Worm (Caenorhabditis elegans) whole organism, L3 larva: ENCODE results near the gene vps-52.
A peak's percentile ranks its signal among the peaks of the same experiment; 100 is the strongest.

Experiments
- R02D3.7 ChIP-seq: fragments of 150-350 bp; optimal IDR thresholded peaks from 2 replicates; lab custom pipeline; 2014; ENCODE audit warnings: missing biosample characterization, missing genetic modification characterization
- aly-2 ChIP-seq: fragments of 150-350 bp; optimal IDR thresholded peaks from 2 replicates; lab custom pipeline; 2014; ENCODE audit warnings: missing biosample characterization, missing genetic modification characterization
- ama-1 ChIP-seq: fragments of 150-350 bp; optimal IDR thresholded peaks from 2 replicates; lab custom pipeline; 2018
- ceh-16 ChIP-seq: sonication (generic microtip); optimal IDR thresholded peaks from 2 replicates; lab custom pipeline; 2017; ENCODE audit warnings: missing biosample characterization, missing genetic modification characterization
- ceh-28 ChIP-seq: fragments of 150-350 bp; optimal IDR thresholded peaks from 2 replicates; lab custom pipeline; 2014; ENCODE audit warnings: missing biosample characterization, missing genetic modification reagents, missing genetic modification characterization
- ceh-82 ChIP-seq: fragments of 150-350 bp; optimal IDR thresholded peaks from 2 replicates; lab custom pipeline; 2014; ENCODE audit warnings: missing biosample characterization, missing genetic modification characterization
- ceh-9 ChIP-seq: sonication (generic microtip); optimal IDR thresholded peaks from 2 replicates; lab custom pipeline; 2018; ENCODE audit warnings: missing biosample characterization, missing genetic modification characterization
- egl-27 ChIP-seq: sonication (generic microtip); optimal IDR thresholded peaks from 4 replicates; lab custom pipeline; 2017; ENCODE audit warnings: missing biosample characterization, missing genetic modification reagents, missing genetic modification characterization
- egl-5 ChIP-seq: fragments of 150-350 bp; optimal IDR thresholded peaks from 2 replicates; lab custom pipeline; 2017; ENCODE audit warnings: missing biosample characterization, missing genetic modification reagents, missing genetic modification characterization, inconsistent platforms
- elt-1 ChIP-seq: fragments of 150-350 bp; optimal IDR thresholded peaks from 2 replicates; lab custom pipeline; 2014; ENCODE audit warnings: missing biosample characterization, missing genetic modification characterization
- elt-2 ChIP-seq: sonication (generic microtip); optimal IDR thresholded peaks from 2 replicates; lab custom pipeline; 2016; ENCODE audit warnings: missing genetic modification reagents, mild to moderate bottlenecking, missing genetic modification characterization, missing compliant biosample characterization
- eor-1 ChIP-seq, 2 experiments: fragments of 150-350 bp; optimal IDR thresholded peaks; 2 replicates each; lab custom pipeline; 2014 to 2018; ENCODE audit warnings: missing biosample characterization in 2 of 2, missing genetic modification characterization in 2 of 2
- fkh-2 ChIP-seq: fragments of 150-350 bp; optimal IDR thresholded peaks from 2 replicates; lab custom pipeline; 2014; ENCODE audit warnings: missing biosample characterization, missing genetic modification reagents, missing genetic modification characterization
- fos-1 ChIP-seq: fragments of 150-350 bp; optimal IDR thresholded peaks from 2 replicates; lab custom pipeline; 2014; ENCODE audit warnings: missing biosample characterization, missing genetic modification characterization
- hmg-11 ChIP-seq: sonication (generic microtip); optimal IDR thresholded peaks from 2 replicates; lab custom pipeline; 2016; ENCODE audit warnings: missing genetic modification characterization, missing compliant biosample characterization
- jun-1 ChIP-seq: fragments of 150-350 bp; optimal IDR thresholded peaks from 2 replicates; lab custom pipeline; 2014; ENCODE audit warnings: missing biosample characterization, missing genetic modification reagents, missing genetic modification characterization
- lin-15B ChIP-seq: fragments of 150-350 bp; optimal IDR thresholded peaks from 2 replicates; lab custom pipeline; 2014; ENCODE audit warnings: missing biosample characterization, missing genetic modification characterization
- lin-39 ChIP-seq: fragments of 150-350 bp; optimal IDR thresholded peaks from 2 replicates; lab custom pipeline; 2018; ENCODE audit warnings: missing biosample characterization, missing genetic modification reagents, missing genetic modification characterization
- lsy-12 ChIP-seq: sonication (generic microtip); optimal IDR thresholded peaks from 2 replicates; lab custom pipeline; 2016; ENCODE audit warnings: mild to moderate bottlenecking, missing genetic modification characterization, missing compliant biosample characterization
- mml-1 ChIP-seq: fragments of 150-350 bp; sonication (generic microtip); optimal IDR thresholded peaks from 3 replicates; lab custom pipeline; 2014; ENCODE audit warnings: missing biosample characterization, missing genetic modification characterization
- nfya-1 ChIP-seq: sonication (generic microtip); optimal IDR thresholded peaks from 2 replicates; lab custom pipeline; 2017; ENCODE audit warnings: missing genetic modification characterization, mild to moderate bottlenecking, missing compliant biosample characterization, antibody characterized with exemption, moderate library complexity; ENCODE audit not compliant: insufficient read depth
- nhr-11 ChIP-seq: fragments of 150-350 bp; optimal IDR thresholded peaks from 2 replicates; lab custom pipeline; 2014; ENCODE audit warnings: missing biosample characterization, missing genetic modification characterization
- nhr-12 ChIP-seq: fragments of 150-350 bp; optimal IDR thresholded peaks from 2 replicates; lab custom pipeline; 2014; ENCODE audit warnings: missing biosample characterization, missing genetic modification characterization
- nhr-23 ChIP-seq: fragments of 150-350 bp; optimal IDR thresholded peaks from 2 replicates; lab custom pipeline; 2014; ENCODE audit warnings: missing biosample characterization, missing genetic modification reagents, missing genetic modification characterization
- nhr-237 ChIP-seq: fragments of 150-350 bp; optimal IDR thresholded peaks from 2 replicates; lab custom pipeline; 2014; ENCODE audit warnings: missing biosample characterization, missing genetic modification characterization
- nhr-25 ChIP-seq: sonication (generic microtip); optimal IDR thresholded peaks from 2 replicates; lab custom pipeline; 2017; ENCODE audit warnings: missing biosample characterization, missing genetic modification characterization
- nhr-28 ChIP-seq: fragments of 150-350 bp; optimal IDR thresholded peaks from 2 replicates; lab custom pipeline; 2014; ENCODE audit warnings: missing biosample characterization, missing genetic modification characterization
- nhr-43 ChIP-seq: sonication (generic microtip); optimal IDR thresholded peaks from 2 replicates; lab custom pipeline; 2016; ENCODE audit warnings: mild to moderate bottlenecking, missing genetic modification characterization, missing compliant biosample characterization; ENCODE audit not compliant: poor library complexity, severe bottlenecking
- nhr-67 ChIP-seq: fragments of 150-350 bp; optimal IDR thresholded peaks from 2 replicates; lab custom pipeline; 2014; ENCODE audit warnings: missing biosample characterization, missing genetic modification characterization
- pqm-1 ChIP-seq: fragments of 150-350 bp; optimal IDR thresholded peaks from 2 replicates; lab custom pipeline; 2017; ENCODE audit warnings: missing biosample characterization, missing genetic modification characterization, inconsistent platforms
- sea-2 ChIP-seq: fragments of 150-350 bp; sonication (generic microtip); optimal IDR thresholded peaks from 4 replicates; lab custom pipeline; 2014; ENCODE audit warnings: missing biosample characterization, missing genetic modification reagents, missing genetic modification characterization
- skn-1 ChIP-seq: fragments of 150-350 bp; optimal IDR thresholded peaks from 2 replicates; lab custom pipeline; 2014; ENCODE audit warnings: missing biosample characterization, missing genetic modification characterization
- snpc-4 ChIP-seq: fragments of 150-350 bp; optimal IDR thresholded peaks from 2 replicates; lab custom pipeline; 2014; ENCODE audit warnings: missing biosample characterization, missing genetic modification characterization
- tbx-2 ChIP-seq: sonication (generic microtip); optimal IDR thresholded peaks from 2 replicates; lab custom pipeline; 2016; ENCODE audit warnings: mild to moderate bottlenecking, missing genetic modification characterization, missing compliant biosample characterization
- unc-39 ChIP-seq: sonication (generic microtip); optimal IDR thresholded peaks from 4 replicates; lab custom pipeline; 2017; ENCODE audit warnings: missing biosample characterization, missing genetic modification characterization
- unc-62 ChIP-seq: fragments of 150-350 bp; sonication (generic microtip); optimal IDR thresholded peaks from 4 replicates; lab custom pipeline; 2014; ENCODE audit warnings: missing biosample characterization, missing genetic modification reagents, missing genetic modification characterization
- zag-1 ChIP-seq: fragments of 150-350 bp; optimal IDR thresholded peaks from 2 replicates; lab custom pipeline; 2014; ENCODE audit warnings: missing biosample characterization, missing genetic modification characterization
- ztf-11 ChIP-seq: fragments of 150-350 bp; optimal IDR thresholded peaks from 2 replicates; lab custom pipeline; 2014; ENCODE audit warnings: missing biosample characterization, missing genetic modification characterization
- ztf-4 ChIP-seq: fragments of 150-350 bp; optimal IDR thresholded peaks from 2 replicates; lab custom pipeline; 2014; ENCODE audit warnings: missing biosample characterization, missing genetic modification characterization

Gene vps-52

DNA sequence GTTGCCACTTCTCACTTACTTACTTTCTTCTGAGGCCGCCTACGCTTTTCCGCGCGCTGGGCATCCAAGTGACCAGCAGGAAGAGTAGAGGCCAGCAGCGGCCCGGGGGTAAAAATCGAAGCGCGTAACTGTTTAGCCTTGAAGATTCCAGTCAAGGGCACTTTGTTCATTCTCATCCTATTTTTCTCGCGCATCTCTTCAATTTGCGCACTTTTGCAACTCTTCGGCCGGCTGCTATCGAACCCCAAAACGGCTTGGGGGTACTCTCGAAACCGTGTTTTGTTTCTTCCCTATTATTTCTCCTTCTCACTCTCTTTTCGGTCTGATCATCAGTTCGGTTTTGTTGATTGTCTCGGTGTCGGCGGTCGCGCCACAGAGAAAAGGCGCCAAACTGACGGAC, 21.5 kb downstream of the vps-52 start:
- TF ChIP-seq nhr-43 (no peak), nhr-23 (peak; percentile 42), egl-27 (tag; lab: Kevin White, UChicago) (no peak), egl-5 (tag; lab: Kevin White, UChicago) (no peak), ama-1 (lab: Kevin White, UChicago) (peak; percentile 53), aly-2 (tag; lab: Kevin White, UChicago) (no peak), fos-1 (tag; lab: Kevin White, UChicago) (no peak), ceh-9 (tag; lab: Kevin White, UChicago) (no peak), mml-1 (no peak), nhr-25 (peak; percentile 47), nfya-1 (tag; lab: Kevin White, UChicago) (no peak), lin-15B (tag; lab: Kevin White, UChicago) (no peak), nhr-237 (tag; lab: Kevin White, UChicago) (no peak), skn-1 (tag; lab: Kevin White, UChicago) (no peak), lsy-12 (tag; lab: Kevin White, UChicago) (no peak), snpc-4 (tag; lab: Kevin White, UChicago) (no peak), nhr-11 (tag; lab: Kevin White, UChicago) (no peak), ceh-16 (tag; lab: Kevin White, UChicago) (no peak), ztf-4 (no peak), ceh-28 (tag; lab: Kevin White, UChicago) (peak; percentile 32)

DNA sequence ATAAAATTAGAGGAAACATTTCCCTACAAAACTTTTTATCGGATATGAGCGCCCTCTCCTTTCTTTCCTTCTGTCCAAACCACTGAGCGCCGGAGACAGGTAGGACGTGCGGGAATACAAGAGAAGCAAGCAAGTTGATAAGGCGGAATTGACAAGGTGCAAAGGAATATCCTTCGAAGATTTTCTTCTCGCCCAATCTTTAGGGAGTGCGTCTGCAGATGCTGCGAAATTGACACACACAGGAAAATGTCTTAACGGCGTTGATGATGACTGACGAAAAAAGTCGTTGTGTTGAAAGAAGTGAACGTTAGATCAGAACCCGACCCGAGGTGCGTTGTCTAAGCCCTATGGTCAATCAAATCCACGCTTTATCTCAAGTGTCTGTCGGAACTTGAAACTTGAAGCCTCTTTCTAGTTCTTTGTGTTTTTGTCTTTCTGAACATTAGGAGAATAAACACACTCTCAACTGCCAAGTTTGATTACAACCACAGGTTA, 22.7 kb downstream of the vps-52 start:
- TF ChIP-seq nfya-1 (tag; lab: Kevin White, UChicago) (no peak), egl-5 (tag; lab: Kevin White, UChicago) (no peak), unc-62 (GFP tag; lab: Kevin White, UChicago) (no peak), lin-15B (tag; lab: Kevin White, UChicago) (no peak), skn-1 (tag; lab: Kevin White, UChicago) (no peak), sea-2 (GFP tag; lab: Kevin White, UChicago) (no peak), nhr-43 (peak; percentile 7)
- TF ChIP-seq, all 47 proteins: peak for 1

DNA sequence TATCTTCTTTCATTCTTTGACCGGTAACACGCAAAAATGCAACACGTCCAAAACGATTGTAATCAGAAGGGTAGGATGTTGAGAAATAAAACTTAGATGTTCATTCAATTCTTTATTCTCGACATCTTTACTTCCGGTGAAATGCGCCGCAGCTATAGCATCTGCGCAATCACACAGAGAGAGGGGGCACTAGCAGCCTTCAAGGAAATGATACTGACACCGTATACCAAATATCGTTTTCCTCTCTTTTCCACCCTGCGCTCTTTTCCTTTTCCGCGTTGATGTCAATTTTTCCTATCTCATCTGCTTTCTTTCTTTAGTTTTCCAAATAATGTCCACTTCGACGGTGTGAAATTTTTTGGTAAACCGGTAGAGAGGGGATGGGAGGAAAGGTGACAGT, 25.6 kb downstream of the vps-52 start:
- TF ChIP-seq fkh-2 (tag; lab: Kevin White, UChicago) = no peak
- TF ChIP-seq ceh-82 (tag; lab: Kevin White, UChicago) = no peak
- peak; percentile 55 for TF ChIP-seq nhr-23
- TF ChIP-seq lin-15B (tag; lab: Kevin White, UChicago) = no peak
- TF ChIP-seq egl-27 (tag; lab: Kevin White, UChicago) = no peak
- peak; percentile 23 for TF ChIP-seq ceh-28 (tag; lab: Kevin White, UChicago)
- TF ChIP-seq, all 47 proteins: peak for 2

DNA sequence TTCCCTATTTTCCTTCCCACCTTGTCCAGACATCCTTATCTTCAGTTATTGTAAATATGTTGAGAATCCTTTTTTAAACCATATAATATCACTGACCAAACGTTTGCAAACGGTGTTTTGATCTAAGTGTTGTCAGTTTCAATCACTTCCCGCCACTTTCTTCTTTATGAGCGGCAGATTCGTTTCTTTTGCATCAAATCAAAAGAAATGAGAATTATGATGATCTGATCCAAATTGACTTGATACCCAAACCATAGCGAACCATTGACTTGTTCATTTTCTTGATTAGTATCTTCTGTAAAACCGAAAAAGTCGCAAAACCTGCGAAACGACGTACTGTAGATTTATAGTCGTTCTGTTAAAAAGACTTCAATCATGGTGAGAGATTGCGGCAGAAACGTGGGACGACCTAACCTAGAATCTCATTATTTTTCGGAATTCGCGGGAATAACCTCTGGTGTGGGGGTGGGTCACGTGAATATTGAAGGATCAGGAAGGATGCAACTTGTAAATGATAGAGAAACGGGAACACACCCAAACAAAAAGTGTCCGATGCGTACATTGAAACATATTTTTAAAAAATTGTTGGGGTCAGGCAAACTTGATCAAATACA, 28.9 kb downstream of the vps-52 start:
- TF ChIP-seq nhr-67 (tag; lab: Kevin White, UChicago) = no peak
- no peak for TF ChIP-seq tbx-2
- TF ChIP-seq nhr-43 = peak; percentile 2
- peak; percentile 43 for TF ChIP-seq nhr-23

DNA sequence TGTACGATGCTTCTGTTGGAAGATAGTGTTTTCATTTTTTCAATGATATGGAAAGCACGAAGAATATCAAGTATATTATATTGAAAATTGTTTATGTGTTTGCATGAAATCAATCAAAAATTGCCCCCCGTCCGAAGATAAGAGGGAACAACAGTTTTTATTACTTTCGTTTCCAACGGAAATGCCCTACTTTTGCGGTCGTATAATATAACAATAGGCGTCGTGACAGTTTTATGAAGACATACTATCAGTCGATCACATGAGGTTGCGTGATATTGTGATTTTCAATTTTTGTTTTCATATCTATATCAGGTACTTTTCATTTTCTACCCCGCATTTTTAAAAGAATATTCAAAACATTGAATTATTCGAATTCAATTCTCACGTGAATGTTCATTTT, 30.9 kb downstream of the vps-52 start:
- TF ChIP-seq lin-39 (tag; lab: Kevin White, UChicago) (no peak), ceh-28 (tag; lab: Kevin White, UChicago) (no peak), nhr-67 (tag; lab: Kevin White, UChicago) (no peak), pqm-1 (tag; lab: Kevin White, UChicago) (peak; percentile 55), nhr-23 (peak; percentile 77), elt-2 (tag; lab: Kevin White, UChicago) (peak; percentile 72), nhr-43 (peak; percentile 37)

DNA sequence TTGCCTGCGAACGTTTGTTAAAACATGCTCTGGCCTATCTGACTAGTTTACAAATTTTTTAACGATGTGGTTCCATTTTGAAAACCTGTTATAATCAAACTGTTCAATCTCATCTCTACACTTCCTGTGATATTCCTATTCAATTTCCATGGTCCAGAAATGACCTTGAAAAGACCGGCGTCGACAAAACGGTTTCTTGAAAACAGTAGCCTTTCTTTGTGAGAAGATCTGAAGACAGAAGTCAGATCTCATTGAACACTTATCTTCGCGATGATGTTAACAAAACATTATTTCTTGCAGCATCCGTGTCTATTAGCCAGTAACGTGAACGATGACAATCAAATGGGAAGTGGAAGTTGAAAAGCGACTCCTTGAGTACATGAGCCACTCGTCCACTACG, 31.5 kb downstream of the vps-52 start, which contains the start of gene C44E12.1:
TSS of gene C44E12.1 (plus strand) at position 301 of the 400 bp plus-strand sequence.
- TF ChIP-seq ztf-4 (no peak), hmg-11 (tag; lab: Kevin White, UChicago) (no peak), ztf-11 (tag; lab: Kevin White, UChicago) (no peak), fos-1 (tag; lab: Kevin White, UChicago) (no peak), unc-39 (no peak), nhr-25 (no peak), ama-1 (lab: Kevin White, UChicago) (no peak), ceh-16 (tag; lab: Kevin White, UChicago) (no peak), nhr-67 (tag; lab: Kevin White, UChicago) (no peak), zag-1 (tag; lab: Kevin White, UChicago) (no peak), jun-1 (no peak), eor-1 (tag; optimal IDR thresholded peaks at IDR 0.05; lab: Kevin White, UChicago) (no peak), R02D3.7 (tag; lab: Kevin White, UChicago) (no peak), nhr-23 (no peak), nhr-237 (tag; lab: Kevin White, UChicago) (no peak), elt-1 (tag; lab: Kevin White, UChicago) (no peak), egl-5 (tag; lab: Kevin White, UChicago) (no peak), nhr-28 (no peak), nhr-12 (tag; lab: Kevin White, UChicago) (no peak), skn-1 (tag; lab: Kevin White, UChicago) (no peak)
- TF ChIP-seq, all 47 proteins: peak for 0
